Fruit fly (Drosophila melanogaster) whole organism, embryonic: ENCODE measurements around the gene Sumo.
A peak's percentile ranks its signal among the peaks of the same experiment; 100 is the strongest.

Experiments used
- Antp ChIP-seq: fragments of 200-800 bp; sonication (Bioruptor generic); optimal IDR thresholded peaks from 3 replicates; lab custom pipeline; 2016; ENCODE audit warnings: missing biosample characterization, missing genetic modification characterization
- C15 ChIP-seq: fragments of 200-800 bp; sonication (Bioruptor generic); IDR thresholded peaks from 3 replicates; pipeline ENCODE4 v1.3.6; 2022; ENCODE audit warnings: missing biosample characterization, missing genetic modification characterization
- CG10147 ChIP-seq: fragments of 200-800 bp; sonication (Bioruptor generic); optimal IDR thresholded peaks from 2 replicates; lab custom pipeline; 2019; ENCODE audit warnings: missing biosample characterization, mild to moderate bottlenecking, missing genetic modification characterization, moderate library complexity
- CG11723 ChIP-seq: fragments of 200-800 bp; sonication (Bioruptor generic); optimal IDR thresholded peaks from 2 replicates; lab custom pipeline; 2017; ENCODE audit warnings: missing biosample characterization, mild to moderate bottlenecking, missing genetic modification characterization
- CG12236 ChIP-seq: fragments of 200-800 bp; sonication (Bioruptor generic); optimal IDR thresholded peaks from 2 replicates; lab custom pipeline; 2016; ENCODE audit warnings: missing biosample characterization, missing genetic modification characterization
- CG13287 ChIP-seq: fragments of 200-800 bp; sonication (Bioruptor generic); IDR thresholded peaks from 2 replicates; pipeline ENCODE4 v1.3.6; 2022; ENCODE audit warnings: missing biosample characterization, missing genetic modification characterization; ENCODE audit not compliant: partially characterized antibody
- CG13424 ChIP-seq: fragments of 200-800 bp; sonication (Bioruptor generic); optimal IDR thresholded peaks from 2 replicates; lab custom pipeline; 2019; ENCODE audit warnings: missing biosample characterization, mild to moderate bottlenecking, missing genetic modification characterization, moderate library complexity
- CG14441 ChIP-seq: fragments of 200-800 bp; sonication (Bioruptor generic); IDR thresholded peaks from 2 replicates; pipeline ENCODE4 v1.3.6; 2022; ENCODE audit warnings: missing biosample characterization, missing genetic modification characterization
- CG1529 ChIP-seq: fragments of 200-800 bp; sonication (Bioruptor generic); optimal IDR thresholded peaks from 3 replicates; lab custom pipeline; 2018; ENCODE audit warnings: missing biosample characterization, missing genetic modification characterization
- CG15479 ChIP-seq: fragments of 200-800 bp; sonication (Bioruptor generic); optimal IDR thresholded peaks from 3 replicates; lab custom pipeline; 2019; ENCODE audit warnings: missing biosample characterization, mild to moderate bottlenecking, missing genetic modification characterization, moderate library complexity
- CG15696 ChIP-seq: fragments of 200-800 bp; sonication (Bioruptor generic); optimal IDR thresholded peaks from 2 replicates; lab custom pipeline; 2019; ENCODE audit warnings: missing biosample characterization, mild to moderate bottlenecking, missing genetic modification characterization, moderate library complexity
- CG1603 ChIP-seq: fragments of 200-800 bp; sonication (Bioruptor generic); optimal IDR thresholded peaks from 2 replicates; lab custom pipeline; 2019; ENCODE audit warnings: missing biosample characterization, mild to moderate bottlenecking, missing genetic modification characterization, moderate library complexity
- CG1647 ChIP-seq: fragments of 200-800 bp; sonication (Bioruptor generic); optimal IDR thresholded peaks from 3 replicates; lab custom pipeline; 2016; ENCODE audit warnings: missing biosample characterization, missing genetic modification characterization
- CG2875 ChIP-seq: fragments of 200-800 bp; sonication (Bioruptor generic); optimal IDR thresholded peaks from 2 replicates; lab custom pipeline; 2017; ENCODE audit warnings: missing biosample characterization, mild to moderate bottlenecking, missing genetic modification characterization, missing genetic modification reagents
- CG3281 ChIP-seq: fragments of 200-800 bp; sonication (Bioruptor generic); optimal IDR thresholded peaks from 3 replicates; lab custom pipeline; 2017; ENCODE audit warnings: missing biosample characterization, mild to moderate bottlenecking, missing genetic modification characterization
- CG34224 ChIP-seq: fragments of 200-800 bp; sonication (Bioruptor generic); IDR thresholded peaks from 3 replicates; pipeline ENCODE4 v1.3.6; 2022; ENCODE audit warnings: missing biosample characterization, missing genetic modification characterization; ENCODE audit not compliant: partially characterized antibody
- CG34376 ChIP-seq: fragments of 200-800 bp; sonication (Bioruptor generic); optimal IDR thresholded peaks from 2 replicates; lab custom pipeline; 2018; ENCODE audit warnings: missing biosample characterization, mild to moderate bottlenecking, missing genetic modification characterization
- CG3838 ChIP-seq: fragments of 200-800 bp; sonication (Bioruptor generic); optimal IDR thresholded peaks from 3 replicates; lab custom pipeline; 2016; ENCODE audit warnings: missing biosample characterization, missing genetic modification characterization
- CG6654 ChIP-seq: fragments of 200-800 bp; sonication (Bioruptor generic); optimal IDR thresholded peaks from 2 replicates; lab custom pipeline; 2017; ENCODE audit warnings: missing biosample characterization, mild to moderate bottlenecking, missing genetic modification characterization
- CG7987 ChIP-seq: fragments of 200-800 bp; sonication (Bioruptor generic); optimal IDR thresholded peaks from 2 replicates; lab custom pipeline; 2018; ENCODE audit warnings: missing biosample characterization, mild to moderate bottlenecking, missing genetic modification characterization, moderate library complexity
- CG8944 ChIP-seq: fragments of 200-800 bp; sonication (Bioruptor generic); optimal IDR thresholded peaks from 3 replicates; lab custom pipeline; 2016; ENCODE audit warnings: missing biosample characterization, missing genetic modification characterization
- Dad ChIP-seq: fragments of 200-800 bp; sonication (Bioruptor generic); optimal IDR thresholded peaks from 3 replicates; lab custom pipeline; 2016; ENCODE audit warnings: missing biosample characterization, missing genetic modification characterization
- E2f2 ChIP-seq: fragments of 200-800 bp; sonication (Bioruptor generic); IDR thresholded peaks from 2 replicates; pipeline ENCODE4 v1.3.6; 2022; ENCODE audit warnings: missing biosample characterization, missing genetic modification characterization
- Ets65A ChIP-seq: fragments of 200-800 bp; sonication (Bioruptor generic); peaks from one replicate; lab custom pipeline; 2016; ENCODE audit warnings: missing biosample characterization, missing genetic modification characterization
- H15 ChIP-seq: fragments of 200-800 bp; sonication (Bioruptor generic); IDR thresholded peaks from 3 replicates; pipeline ENCODE4 v1.3.6; 2022; ENCODE audit warnings: missing biosample characterization, missing genetic modification characterization
- HLH54F ChIP-seq: fragments of 200-800 bp; sonication (Bioruptor generic); optimal IDR thresholded peaks from 3 replicates; lab custom pipeline; 2016; ENCODE audit warnings: missing biosample characterization, missing genetic modification characterization
- HLHmδ ChIP-seq: fragments of 200-800 bp; sonication (Bioruptor generic); optimal IDR thresholded peaks from 2 replicates; lab custom pipeline; 2018; ENCODE audit warnings: missing biosample characterization, mild to moderate bottlenecking, missing genetic modification characterization, moderate library complexity
- Hmr ChIP-seq: fragments of 200-800 bp; sonication (Bioruptor generic); optimal IDR thresholded peaks from 3 replicates; lab custom pipeline; 2017; ENCODE audit warnings: mild to moderate bottlenecking, missing biosample characterization, missing genetic modification reagents, missing genetic modification characterization
- MESR4 ChIP-seq: fragments of 200-800 bp; sonication (Bioruptor generic); optimal IDR thresholded peaks from 2 replicates; lab custom pipeline; 2018; ENCODE audit warnings: missing biosample characterization, mild to moderate bottlenecking, missing genetic modification characterization, moderate library complexity
- MTF-1 ChIP-seq: fragments of 200-800 bp; sonication (Bioruptor generic); optimal IDR thresholded peaks from 2 replicates; lab custom pipeline; 2018; ENCODE audit warnings: missing biosample characterization, mild to moderate bottlenecking, missing genetic modification characterization, borderline replicate concordance
- Med ChIP-seq: fragments of 200-800 bp; sonication (Bioruptor generic); peaks from one replicate; lab custom pipeline; 2016; ENCODE audit warnings: missing biosample characterization, missing genetic modification characterization, mild to moderate bottlenecking, inconsistent platforms, moderate library complexity
- NFAT ChIP-seq: fragments of 200-800 bp; sonication (Bioruptor generic); IDR thresholded peaks from 2 replicates; pipeline ENCODE4 v1.3.6; 2022; ENCODE audit warnings: missing biosample characterization, missing genetic modification characterization
- Ravus ChIP-seq: fragments of 200-800 bp; sonication (Bioruptor generic); IDR thresholded peaks from 2 replicates; pipeline ENCODE4 v1.3.6; 2022; ENCODE audit warnings: missing biosample characterization, missing genetic modification characterization
- Rx ChIP-seq: fragments of 200-800 bp; sonication (Bioruptor generic); IDR thresholded peaks from 2 replicates; pipeline ENCODE4 v1.3.6; 2022; ENCODE audit warnings: missing biosample characterization, missing genetic modification characterization
- Six4 ChIP-seq: fragments of 200-800 bp; sonication (Bioruptor generic); optimal IDR thresholded peaks from 2 replicates; lab custom pipeline; 2016; ENCODE audit warnings: missing biosample characterization, missing genetic modification characterization
- Stat92E ChIP-seq, 3 experiments: fragments of >200 bp in 2 of 3; fragments of 200-800 bp in 1 of 3; sonication (Bioruptor generic) in 1 of 3; optimal IDR thresholded peaks; 2 replicates each; lab custom pipeline; 2017 to 2019; ENCODE audit warnings: missing biosample characterization in 3 of 3, missing genetic modification characterization in 3 of 3, mild to moderate bottlenecking in 1 of 3, moderate library complexity in 1 of 3
- amos ChIP-seq: fragments of 200-800 bp; sonication (Bioruptor generic); IDR thresholded peaks from 2 replicates; pipeline ENCODE4 v1.3.6; 2022; ENCODE audit warnings: missing biosample characterization, missing genetic modification characterization; ENCODE audit not compliant: partially characterized antibody
- ap ChIP-seq: fragments of 200-800 bp; sonication (Bioruptor generic); IDR thresholded peaks from 2 replicates; pipeline ENCODE4 v1.3.6; 2022; ENCODE audit warnings: missing biosample characterization, missing genetic modification characterization
- btn ChIP-seq: fragments of 200-800 bp; sonication (Bioruptor generic); optimal IDR thresholded peaks from 2 replicates; lab custom pipeline; 2016; ENCODE audit warnings: missing biosample characterization, missing genetic modification characterization
- chm ChIP-seq: fragments of 200-800 bp; sonication (Bioruptor generic); IDR thresholded peaks from 2 replicates; pipeline ENCODE4 v1.3.6; 2022; ENCODE audit warnings: missing biosample characterization, missing genetic modification characterization
- ewg ChIP-seq: fragments of 200-800 bp; sonication (Bioruptor generic); optimal IDR thresholded peaks from 3 replicates; lab custom pipeline; 2017; ENCODE audit warnings: mild to moderate bottlenecking, missing biosample characterization, missing genetic modification reagents, missing genetic modification characterization
- fd3F ChIP-seq: fragments of 200-800 bp; sonication (Bioruptor generic); optimal IDR thresholded peaks from 2 replicates; lab custom pipeline; 2018; ENCODE audit warnings: missing biosample characterization, mild to moderate bottlenecking, missing genetic modification characterization, moderate library complexity
- nerfin-2 ChIP-seq: fragments of 200-800 bp; sonication (Bioruptor generic); IDR thresholded peaks from 2 replicates; pipeline ENCODE4 v1.3.6; 2022; ENCODE audit warnings: missing biosample characterization, missing genetic modification characterization; ENCODE audit not compliant: partially characterized antibody
- onecut ChIP-seq: fragments of 200-800 bp; sonication (Bioruptor generic); IDR thresholded peaks from 2 replicates; pipeline ENCODE4 v1.3.6; 2022; ENCODE audit warnings: missing biosample characterization, missing genetic modification characterization
- phol ChIP-seq: fragments of 200-800 bp; sonication (Bioruptor generic); optimal IDR thresholded peaks from 3 replicates; lab custom pipeline; 2018; ENCODE audit warnings: missing biosample characterization, mild to moderate bottlenecking, missing genetic modification characterization, moderate library complexity
- sd ChIP-seq: fragments of 200-800 bp; sonication (Bioruptor generic); optimal IDR thresholded peaks from 3 replicates; lab custom pipeline; 2018; ENCODE audit warnings: missing biosample characterization, mild to moderate bottlenecking, missing genetic modification characterization, moderate library complexity
- seq ChIP-seq: fragments of 200-800 bp; sonication (Bioruptor generic); IDR thresholded peaks from 2 replicates; pipeline ENCODE4 v1.3.6; 2022; ENCODE audit warnings: missing biosample characterization, missing genetic modification characterization
- shn ChIP-seq: fragments of 200-800 bp; sonication (Bioruptor generic); optimal IDR thresholded peaks from 3 replicates; lab custom pipeline; 2016; ENCODE audit warnings: missing biosample characterization, missing genetic modification characterization
- so ChIP-seq: fragments of 200-800 bp; sonication (Bioruptor generic); IDR thresholded peaks from 3 replicates; pipeline ENCODE4 v1.3.6; 2022; ENCODE audit warnings: missing biosample characterization, missing genetic modification characterization
- ssp ChIP-seq: fragments of 200-800 bp; sonication (Bioruptor generic); IDR thresholded peaks from 2 replicates; pipeline ENCODE4 v1.3.6; 2022; ENCODE audit warnings: missing biosample characterization, missing genetic modification characterization
- vvl ChIP-seq: fragments of 200-800 bp; sonication (Bioruptor generic); IDR thresholded peaks from 2 replicates; pipeline ENCODE4 v1.3.6; 2022; ENCODE audit warnings: missing biosample characterization, missing genetic modification characterization

Gene Sumo

DNA sequence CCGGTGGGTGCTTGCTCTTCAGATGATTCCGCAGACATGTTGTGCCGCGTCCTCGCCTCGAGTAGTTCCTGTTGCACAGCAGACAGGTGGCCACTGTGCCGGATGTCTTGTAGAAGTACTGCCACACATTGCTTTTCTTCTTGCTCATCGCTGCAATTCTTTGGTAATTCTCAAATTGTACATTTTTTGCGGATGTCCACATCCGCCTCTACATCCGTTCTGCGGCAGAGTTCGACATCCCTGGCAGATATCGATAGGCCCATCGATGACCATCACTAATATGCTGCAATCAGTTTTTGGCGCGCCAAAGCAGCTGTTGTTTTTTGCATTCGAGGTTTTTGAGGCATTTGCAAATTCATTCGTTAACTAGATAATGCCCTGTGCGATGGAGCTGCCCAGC, 10.7 kb downstream of the Sumo start, which contains the start of the genes CG13775 and CG3430 (continued):
- TF ChIP-seq Stat92E (GFP tag; optimal IDR thresholded peaks at IDR 0.05; lab: Kevin White, UChicago) (no peak), so (GFP tag; lab: Robert Waterston, UW) (no peak), CG1647 (no peak), ewg (GFP tag; lab: Kevin White, UChicago) (no peak), ap (GFP tag; lab: Robert Waterston, UW) (no peak), H15 (no peak), onecut (GFP tag; lab: Robert Waterston, UW) (no peak), CG13287 (GFP tag; lab: Robert Waterston, UW) (peak; percentile 81), fd3F (GFP tag; lab: Kevin White, UChicago) (no peak), CG13424 (tag; lab: Kevin White, UChicago) (peak; percentile 10), seq (GFP tag; lab: Robert Waterston, UW) (0 out of 2 replicates have a peak, but pooled peaks have one; percentile 45), CG2875 (GFP tag; lab: Kevin White, UChicago) (no peak), CG15696 (tag; lab: Kevin White, UChicago) (peak; percentile 0), MTF-1 (GFP tag; lab: Kevin White, UChicago) (no peak), NFAT (GFP tag; lab: Robert Waterston, UW) (peak; percentile 15; the same call in 1 of the 2 replicates), nerfin-2 (GFP tag; lab: Robert Waterston, UW) (no peak), Med (GFP tag; lab: Kevin White, UChicago) (peak; percentile 92), CG3838 (GFP tag; lab: Kevin White, UChicago) (no peak), btn (GFP tag; lab: Kevin White, UChicago) (no peak), shn (GFP tag; lab: Kevin White, UChicago) (peak; percentile 33), MESR4 (GFP tag; lab: Kevin White, UChicago) (peak; percentile 49), Ets65A (peak; percentile 98), Dad (GFP tag; lab: Kevin White, UChicago) (peak; percentile 27), sd (tag; lab: Kevin White, UChicago) (no peak), amos (GFP tag; lab: Robert Waterston, UW) (peak; percentile 78), CG12236 (GFP tag; lab: Kevin White, UChicago) (no peak), HLHmδ (GFP tag; lab: Kevin White, UChicago) (no peak), Rx (GFP tag; lab: Robert Waterston, UW) (no peak), CG1603 (tag; lab: Kevin White, UChicago) (no peak), vvl (GFP tag; lab: Robert Waterston, UW) (peak; percentile 28; the same call in 1 of the 2 replicates), C15 (no peak), CG14441 (no peak), CG10147 (GFP tag; lab: Kevin White, UChicago) (no peak), ssp (GFP tag; lab: Robert Waterston, UW) (no peak), CG1529 (GFP tag; lab: Kevin White, UChicago) (no peak), phol (tag; lab: Kevin White, UChicago) (peak; percentile 53), CG34376 (GFP tag; lab: Kevin White, UChicago) (peak; percentile 40), CG3281 (GFP tag; lab: Kevin White, UChicago) (peak; percentile 32), CG15479 (peak; percentile 33), CG7987 (GFP tag; lab: Kevin White, UChicago) (peak; percentile 30), CG8944 (GFP tag; lab: Kevin White, UChicago) (no peak), Hmr (no peak), Antp (GFP tag; lab: Kevin White, UChicago) (peak; percentile 62), CG6654 (GFP tag; lab: Kevin White, UChicago) (no peak), E2f2 (GFP tag; lab: Robert Waterston, UW) (peak; percentile 85), Ravus (GFP tag; lab: Robert Waterston, UW) (no peak), Six4 (GFP tag; lab: Kevin White, UChicago) (no peak), HLH54F (no peak), chm (GFP tag; lab: Robert Waterston, UW) (peak; percentile 66), CG11723 (GFP tag; lab: Kevin White, UChicago) (no peak), CG34224 (GFP tag; lab: Robert Waterston, UW) (peak; percentile 71)
